Fruit fly (Drosophila melanogaster) whole organism, embryonic: Measurements from ENCODE around the gene nol.

ENCODE experiments used
- Asciz ChIP-seq: fragments of 200-800 bp; sonication (Bioruptor generic); optimal IDR thresholded peaks from 2 replicates; lab custom pipeline; 2017; ENCODE audit warnings: missing biosample characterization, mild to moderate bottlenecking, missing genetic modification characterization, missing genetic modification reagents
- Awh ChIP-seq: fragments of 200-800 bp; sonication (Bioruptor generic); IDR thresholded peaks from 2 replicates; pipeline ENCODE4, ENCODE4 v1.3.6; 2022; ENCODE audit warnings: missing biosample characterization, missing genetic modification characterization
- C15 ChIP-seq: fragments of 200-800 bp; sonication (Bioruptor generic); IDR thresholded peaks from 3 replicates; pipeline ENCODE4 v1.3.6; 2022; ENCODE audit warnings: missing biosample characterization, missing genetic modification characterization
- CG10147 ChIP-seq: fragments of 200-800 bp; sonication (Bioruptor generic); optimal IDR thresholded peaks from 2 replicates; lab custom pipeline; 2019; ENCODE audit warnings: missing biosample characterization, mild to moderate bottlenecking, missing genetic modification characterization, moderate library complexity
- CG10366 ChIP-seq: fragments of 200-800 bp; sonication (Bioruptor generic); IDR thresholded peaks from 2 replicates; pipeline ENCODE4 v1.3.6; 2022; ENCODE audit warnings: missing biosample characterization, missing genetic modification characterization
- CG12104 ChIP-seq: fragments of 200-800 bp; sonication (Bioruptor generic); optimal IDR thresholded peaks from 3 replicates; lab custom pipeline; 2016; ENCODE audit warnings: missing biosample characterization, missing genetic modification characterization
- CG13424 ChIP-seq: fragments of 200-800 bp; sonication (Bioruptor generic); optimal IDR thresholded peaks from 2 replicates; lab custom pipeline; 2019; ENCODE audit warnings: missing biosample characterization, mild to moderate bottlenecking, missing genetic modification characterization, moderate library complexity
- CG1602 ChIP-seq: fragments of 200-800 bp; sonication (Bioruptor generic); optimal IDR thresholded peaks from 3 replicates; lab custom pipeline; 2016; ENCODE audit warnings: missing biosample characterization, missing genetic modification characterization
- CG18011 ChIP-seq: fragments of 200-800 bp; sonication (Bioruptor generic); optimal IDR thresholded peaks from 2 replicates; lab custom pipeline; 2017; ENCODE audit warnings: missing biosample characterization, missing genetic modification characterization, mild to moderate bottlenecking, moderate library complexity, missing genotype
- CG2202 ChIP-seq: fragments of 200-800 bp; sonication (Bioruptor generic); optimal IDR thresholded peaks from 2 replicates; lab custom pipeline; 2018; ENCODE audit warnings: missing biosample characterization, mild to moderate bottlenecking, missing genetic modification characterization
- CG2875 ChIP-seq: fragments of 200-800 bp; sonication (Bioruptor generic); optimal IDR thresholded peaks from 2 replicates; lab custom pipeline; 2017; ENCODE audit warnings: missing biosample characterization, mild to moderate bottlenecking, missing genetic modification characterization, missing genetic modification reagents
- CG30403 ChIP-seq: fragments of 200-800 bp; sonication (Bioruptor generic); optimal IDR thresholded peaks from 3 replicates; lab custom pipeline; 2016; ENCODE audit warnings: missing biosample characterization, missing genetic modification characterization
- CG31441 ChIP-seq: fragments of 200-800 bp; sonication (Bioruptor generic); IDR thresholded peaks from 2 replicates; pipeline ENCODE4 v1.3.6; 2022; ENCODE audit warnings: missing biosample characterization, missing genetic modification characterization
- CG32767 ChIP-seq: fragments of 200-800 bp; sonication (Bioruptor generic); IDR thresholded peaks from 2 replicates; pipeline ENCODE4 v1.3.6; 2022; ENCODE audit warnings: missing biosample characterization, missing genetic modification characterization
- CG32772 ChIP-seq: fragments of 200-800 bp; sonication (Bioruptor generic); IDR thresholded peaks from 2 replicates; pipeline ENCODE4 v1.3.6; 2022; ENCODE audit warnings: missing biosample characterization, missing genetic modification characterization
- CG4820 ChIP-seq: fragments of 200-800 bp; sonication (Bioruptor generic); optimal IDR thresholded peaks from 3 replicates; lab custom pipeline; 2016; ENCODE audit warnings: missing biosample characterization, missing genetic modification characterization
- CG6254 ChIP-seq: fragments of 200-800 bp; sonication (Bioruptor generic); optimal IDR thresholded peaks from 3 replicates; lab custom pipeline; 2017; ENCODE audit warnings: mild to moderate bottlenecking, missing biosample characterization, missing genetic modification reagents, missing genetic modification characterization
- CG7839 ChIP-seq: fragments of 200-800 bp; sonication (Bioruptor generic); optimal IDR thresholded peaks from 3 replicates; lab custom pipeline; 2018; ENCODE audit warnings: missing biosample characterization, mild to moderate bottlenecking, missing genetic modification characterization, moderate library complexity
- CG8359 ChIP-seq: fragments of 200-800 bp; sonication (Bioruptor generic); optimal IDR thresholded peaks from 2 replicates; lab custom pipeline; 2017; ENCODE audit warnings: missing biosample characterization, mild to moderate bottlenecking, missing genetic modification characterization, borderline replicate concordance
- CG9437 ChIP-seq: fragments of 200-800 bp; sonication (Bioruptor generic); optimal IDR thresholded peaks from 2 replicates; lab custom pipeline; 2018; ENCODE audit warnings: missing biosample characterization, mild to moderate bottlenecking, missing genetic modification characterization
- HLH3B ChIP-seq: fragments of 200-800 bp; sonication (Bioruptor generic); IDR thresholded peaks from 2 replicates; pipeline ENCODE4 v1.3.6; 2022; ENCODE audit warnings: missing biosample characterization, missing genetic modification characterization
- Hsf ChIP-seq: fragments of 200-800 bp; sonication (Bioruptor generic); optimal IDR thresholded peaks from 3 replicates; lab custom pipeline; 2016; ENCODE audit warnings: missing biosample characterization, missing genetic modification characterization
- NfI ChIP-seq: fragments of 200-800 bp; sonication (Bioruptor generic); optimal IDR thresholded peaks from 3 replicates; lab custom pipeline; 2018; ENCODE audit warnings: missing biosample characterization, mild to moderate bottlenecking, missing genetic modification characterization, moderate library complexity
- Spps ChIP-seq: fragments of 200-800 bp; sonication (Bioruptor generic); optimal IDR thresholded peaks from 2 replicates; lab custom pipeline; 2018; ENCODE audit warnings: missing biosample characterization, mild to moderate bottlenecking, missing genetic modification characterization
- Sry-δ ChIP-seq: fragments of 200-800 bp; sonication (Bioruptor generic); optimal IDR thresholded peaks from 2 replicates; lab custom pipeline; 2016; ENCODE audit warnings: missing biosample characterization, missing genetic modification characterization
- Taf1 ChIP-seq: fragments of 200-800 bp; sonication (Bioruptor generic); IDR thresholded peaks from 2 replicates; pipeline ENCODE4 v1.3.6; 2022; ENCODE audit warnings: missing biosample characterization, missing genetic modification characterization
- az2 ChIP-seq: fragments of 200-800 bp; sonication (Bioruptor generic); optimal IDR thresholded peaks from 3 replicates; lab custom pipeline; 2016; ENCODE audit warnings: missing biosample characterization, missing genetic modification characterization
- chif ChIP-seq, 2 experiments: fragments of 200-800 bp; sonication (Bioruptor generic); optimal IDR thresholded peaks; 3 replicates each; lab custom pipeline; 2016; ENCODE audit warnings: missing biosample characterization in 2 of 2, missing genetic modification characterization in 2 of 2
- dmrt99B ChIP-seq: fragments of 200-800 bp; sonication (Bioruptor generic); optimal IDR thresholded peaks from 2 replicates; lab custom pipeline; 2018; ENCODE audit warnings: missing biosample characterization, mild to moderate bottlenecking, missing genetic modification characterization, moderate library complexity
- emc ChIP-seq: fragments of 200-800 bp; sonication (Bioruptor generic); optimal IDR thresholded peaks from 2 replicates; lab custom pipeline; 2016; ENCODE audit warnings: missing biosample characterization, missing genetic modification characterization
- ewg ChIP-seq: fragments of 200-800 bp; sonication (Bioruptor generic); optimal IDR thresholded peaks from 3 replicates; lab custom pipeline; 2017; ENCODE audit warnings: mild to moderate bottlenecking, missing biosample characterization, missing genetic modification reagents, missing genetic modification characterization
- gcm ChIP-seq: fragments of 200-800 bp; sonication (Bioruptor generic); optimal IDR thresholded peaks from 2 replicates; lab custom pipeline; 2019; ENCODE audit warnings: missing biosample characterization, mild to moderate bottlenecking, missing genetic modification characterization, moderate library complexity
- gem ChIP-seq: fragments of 200-800 bp; sonication (Bioruptor generic); optimal IDR thresholded peaks from 2 replicates; lab custom pipeline; 2019; ENCODE audit warnings: missing biosample characterization, mild to moderate bottlenecking, missing genetic modification characterization, moderate library complexity
- grau ChIP-seq: fragments of 200-800 bp; optimal IDR thresholded peaks from 3 replicates; lab custom pipeline; 2019; ENCODE audit warnings: missing biosample characterization, mild to moderate bottlenecking, missing genetic modification characterization, moderate library complexity
- h ChIP-seq: fragments of >200 bp; optimal IDR thresholded peaks from 2 replicates; lab custom pipeline; 2017
- hkb ChIP-seq, 2 experiments: fragments of 200-800 bp in 1 of 2; fragments of >200 bp in 1 of 2; sonication (Bioruptor generic) in 1 of 2; IDR thresholded peaks in 1 of 2; optimal IDR thresholded peaks in 1 of 2; 2 replicates each; pipeline versions ENCODE4 v1.3.6 to Lab custom; 2017 to 2022; ENCODE audit warnings: missing biosample characterization in 1 of 2, missing genetic modification characterization in 1 of 2
- jumu ChIP-seq: fragments of 200-800 bp; sonication (Bioruptor generic); optimal IDR thresholded peaks from 3 replicates; lab custom pipeline; 2016; ENCODE audit warnings: missing biosample characterization, missing genetic modification characterization
- lmd ChIP-seq: fragments of 200-800 bp; sonication (Bioruptor generic); IDR thresholded peaks from 2 replicates; pipeline ENCODE4 v1.3.6; 2022; ENCODE audit warnings: missing biosample characterization, missing genetic modification characterization
- nmo ChIP-seq: fragments of 200-800 bp; sonication (Bioruptor generic); optimal IDR thresholded peaks from 2 replicates; lab custom pipeline; 2018; ENCODE audit warnings: missing biosample characterization, mild to moderate bottlenecking, missing genetic modification characterization, moderate library complexity
- nom ChIP-seq: fragments of 200-800 bp; sonication (Bioruptor generic); optimal IDR thresholded peaks from 2 replicates; lab custom pipeline; 2017; ENCODE audit warnings: missing biosample characterization, missing genetic modification characterization, mild to moderate bottlenecking, moderate library complexity, missing genetic modification reagents
- phol ChIP-seq: fragments of 200-800 bp; sonication (Bioruptor generic); optimal IDR thresholded peaks from 3 replicates; lab custom pipeline; 2018; ENCODE audit warnings: missing biosample characterization, mild to moderate bottlenecking, missing genetic modification characterization, moderate library complexity
- pros ChIP-seq: fragments of 200-800 bp; sonication (Bioruptor generic); optimal IDR thresholded peaks from 3 replicates; lab custom pipeline; 2019; ENCODE audit warnings: missing biosample characterization, mild to moderate bottlenecking, missing genetic modification characterization, moderate library complexity
- sens ChIP-seq: fragments of 200-800 bp; sonication (Bioruptor generic); peaks from one replicate; lab custom pipeline; 2016; ENCODE audit warnings: missing biosample characterization, missing genetic modification characterization
- seq ChIP-seq: fragments of 200-800 bp; sonication (Bioruptor generic); IDR thresholded peaks from 2 replicates; pipeline ENCODE4 v1.3.6; 2022; ENCODE audit warnings: missing biosample characterization, missing genetic modification characterization
- tgo ChIP-seq: fragments of 200-800 bp; sonication (Bioruptor generic); IDR thresholded peaks from 3 replicates; pipeline ENCODE4 v1.3.6; 2022; ENCODE audit warnings: missing biosample characterization, missing genetic modification characterization
- trem ChIP-seq: fragments of 200-800 bp; optimal IDR thresholded peaks from 3 replicates; lab custom pipeline; 2019; ENCODE audit warnings: missing biosample characterization, mild to moderate bottlenecking, missing genetic modification characterization, moderate library complexity
- wek ChIP-seq: fragments of 200-800 bp; sonication (Bioruptor generic); optimal IDR thresholded peaks from 3 replicates; lab custom pipeline; 2018; ENCODE audit warnings: missing biosample characterization, mild to moderate bottlenecking, missing genetic modification characterization, moderate library complexity
- zfh1 ChIP-seq: fragments of 200-800 bp; sonication (Bioruptor generic); IDR thresholded peaks from 3 replicates; pipeline ENCODE4 v1.3.6; 2022; ENCODE audit warnings: missing biosample characterization, missing genetic modification characterization

Gene nol

DNA sequence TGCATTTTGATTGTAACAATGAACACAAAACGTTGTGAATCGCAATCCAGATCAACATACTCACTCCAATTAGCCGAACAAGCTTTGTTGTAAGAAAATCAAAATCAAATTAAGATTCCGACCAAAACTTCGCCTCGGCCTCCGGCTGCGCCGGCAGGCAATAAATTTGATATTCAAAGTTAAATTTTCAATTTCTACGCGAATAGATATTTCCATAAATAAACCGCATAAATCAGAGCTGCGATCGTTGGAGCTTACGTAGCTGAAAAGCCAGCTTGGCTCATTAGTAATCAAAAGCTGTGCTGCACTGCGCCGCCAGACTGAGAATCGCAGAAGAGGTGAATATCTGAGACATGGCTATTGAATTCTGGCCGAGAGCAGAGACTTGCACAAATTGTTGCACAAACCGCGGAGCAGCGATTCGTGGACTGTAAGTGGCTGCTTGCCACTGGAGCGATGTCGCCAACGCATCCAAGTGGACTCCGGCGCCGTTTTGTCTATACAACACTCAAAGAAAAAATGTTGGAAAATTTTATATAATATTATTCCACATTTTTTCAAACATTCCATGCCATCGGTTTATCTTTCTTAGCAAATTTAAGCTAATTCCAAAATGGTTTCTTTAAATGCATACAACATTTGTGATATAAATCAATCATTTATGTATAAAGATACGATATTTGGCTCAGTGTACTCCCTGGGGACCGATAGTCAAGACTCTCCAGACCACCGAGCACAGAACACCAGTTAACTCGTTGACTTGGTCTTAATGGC is 18.0 kb downstream of the nol start (continued):
- TF ChIP-seq ewg (GFP tag; lab: Kevin White, UChicago) (peak; percentile 5), gcm (GFP tag; lab: Kevin White, UChicago) (peak; percentile 16), CG7839 (tag; lab: Kevin White, UChicago) (peak; percentile 45), CG2875 (peak; percentile 22), lmd (GFP tag; lab: Robert Waterston, UW) (peak; percentile 47; the same call in 1 of the 2 replicates), CG31441 (GFP tag; lab: Robert Waterston, UW) (peak; percentile 70), Asciz (GFP tag; lab: Kevin White, UChicago) (peak; percentile 52), sens (peak; percentile 87), CG1602 (GFP tag; lab: Kevin White, UChicago) (peak; percentile 21), phol (tag; lab: Kevin White, UChicago) (peak; percentile 65), gem (tag; lab: Kevin White, UChicago) (peak; percentile 71), HLH3B (GFP tag; lab: Robert Waterston, UW) (0 out of 2 replicates have a peak, but pooled peaks have one; percentile 34), az2 (GFP tag; lab: Kevin White, UChicago) (peak; percentile 27), emc (GFP tag; lab: Kevin White, UChicago) (no peak), zfh1 (GFP tag; lab: Robert Waterston, UW) (peak; percentile 53; the same call in 1 of the 3 replicates), Taf1 (GFP tag; lab: Robert Waterston, UW) (no peak), jumu (GFP tag; lab: Kevin White, UChicago) (no peak), hkb (optimal IDR thresholded peaks at IDR 0.05; lab: Kevin White, UChicago) (no peak), hkb (GFP tag; IDR thresholded peaks at IDR 0.05; lab: Robert Waterston, UW) (peak; percentile 57), wek (no peak), Sry-δ (no peak), Spps (tag; lab: Kevin White, UChicago) (peak; percentile 22), C15 (GFP tag; lab: Robert Waterston, UW) (no peak), CG4820 (GFP tag; lab: Kevin White, UChicago) (peak; percentile 41), CG9437 (GFP tag; lab: Kevin White, UChicago) (peak; percentile 35), tgo (GFP tag; lab: Robert Waterston, UW) (peak; percentile 57; the same call in 2 of the 3 replicates), h (lab: Kevin White, UChicago) (no peak), CG12104 (GFP tag; lab: Kevin White, UChicago) (no peak), CG10147 (GFP tag; lab: Kevin White, UChicago) (peak; percentile 32), CG32767 (GFP tag; lab: Robert Waterston, UW) (peak; percentile 39; the same call in 1 of the 2 replicates), CG8359 (GFP tag; lab: Kevin White, UChicago) (peak; percentile 15), pros (GFP tag; lab: Kevin White, UChicago) (peak; percentile 26), seq (GFP tag; lab: Robert Waterston, UW) (0 out of 2 replicates have a peak, but pooled peaks have one; percentile 9), CG18011 (no peak), nom (peak; percentile 71), grau (tag; lab: Kevin White, UChicago) (peak; percentile 49), CG13424 (peak; percentile 46), CG2202 (tag; lab: Kevin White, UChicago) (peak; percentile 9), CG10366 (GFP tag; lab: Robert Waterston, UW) (peak; percentile 26; the same call in 1 of the 2 replicates), Awh (GFP tag; lab: Robert Waterston, UW) (peak; percentile 60), trem (tag; lab: Kevin White, UChicago) (peak; percentile 35), Hsf (GFP tag; lab: Kevin White, UChicago) (peak; percentile 3), chif (GFP tag; optimal IDR thresholded peaks at IDR 0.05; lab: Kevin White, UChicago) (peak in 1 of 2 experiments; percentile 2), CG30403 (peak; percentile 50), nmo (peak; percentile 40), CG32772 (GFP tag; lab: Robert Waterston, UW) (peak; percentile 40; the same call in 1 of the 2 replicates), NfI (peak; percentile 20), dmrt99B (tag; lab: Kevin White, UChicago) (peak; percentile 59), CG6254 (GFP tag; lab: Kevin White, UChicago) (peak; percentile 56)
